Fruit fly (Drosophila melanogaster) whole organism, embryonic: ENCODE results near the gene Aps.

Source experiments
- CG10462 ChIP-seq: fragments of 200-800 bp; sonication (Bioruptor generic); optimal IDR thresholded peaks from 2 replicates; lab custom pipeline; 2016; ENCODE audit warnings: missing biosample characterization, missing genetic modification characterization
- CG13287 ChIP-seq: fragments of 200-800 bp; sonication (Bioruptor generic); IDR thresholded peaks from 2 replicates; pipeline ENCODE4 v1.3.6; 2022; ENCODE audit warnings: missing biosample characterization, missing genetic modification characterization; ENCODE audit not compliant: partially characterized antibody
- CG17186 ChIP-seq: fragments of 200-800 bp; sonication (Bioruptor generic); optimal IDR thresholded peaks from 3 replicates; lab custom pipeline; 2017; ENCODE audit warnings: missing biosample characterization, missing genetic modification reagents, missing genetic modification characterization
- Dad ChIP-seq: fragments of 200-800 bp; sonication (Bioruptor generic); optimal IDR thresholded peaks from 3 replicates; lab custom pipeline; 2016; ENCODE audit warnings: missing biosample characterization, missing genetic modification characterization
- Usf ChIP-seq: fragments of 200-800 bp; sonication (Bioruptor generic); optimal IDR thresholded peaks from 2 replicates; lab custom pipeline; 2017; ENCODE audit warnings: missing genotype, missing biosample characterization, missing genetic modification characterization
- dm ChIP-seq: fragments of 200-800 bp; sonication (Bioruptor generic); optimal IDR thresholded peaks from 3 replicates; lab custom pipeline; 2016; ENCODE audit warnings: missing biosample characterization, missing genetic modification characterization
- fd3F ChIP-seq: fragments of 200-800 bp; sonication (Bioruptor generic); optimal IDR thresholded peaks from 2 replicates; lab custom pipeline; 2018; ENCODE audit warnings: missing biosample characterization, mild to moderate bottlenecking, missing genetic modification characterization, moderate library complexity
- tgo ChIP-seq: fragments of 200-800 bp; sonication (Bioruptor generic); IDR thresholded peaks from 3 replicates; pipeline ENCODE4 v1.3.6; 2022; ENCODE audit warnings: missing biosample characterization, missing genetic modification characterization
- tll ChIP-seq, 2 experiments: fragments of 200-800 bp in 1 of 2; fragments of >200 bp in 1 of 2; sonication (Bioruptor generic) in 1 of 2; optimal IDR thresholded peaks; 2 replicates each; lab custom pipeline; 2017 to 2019; ENCODE audit warnings: missing biosample characterization in 2 of 2, missing genetic modification characterization in 2 of 2, mild to moderate bottlenecking in 1 of 2, moderate library complexity in 1 of 2

DNA sequence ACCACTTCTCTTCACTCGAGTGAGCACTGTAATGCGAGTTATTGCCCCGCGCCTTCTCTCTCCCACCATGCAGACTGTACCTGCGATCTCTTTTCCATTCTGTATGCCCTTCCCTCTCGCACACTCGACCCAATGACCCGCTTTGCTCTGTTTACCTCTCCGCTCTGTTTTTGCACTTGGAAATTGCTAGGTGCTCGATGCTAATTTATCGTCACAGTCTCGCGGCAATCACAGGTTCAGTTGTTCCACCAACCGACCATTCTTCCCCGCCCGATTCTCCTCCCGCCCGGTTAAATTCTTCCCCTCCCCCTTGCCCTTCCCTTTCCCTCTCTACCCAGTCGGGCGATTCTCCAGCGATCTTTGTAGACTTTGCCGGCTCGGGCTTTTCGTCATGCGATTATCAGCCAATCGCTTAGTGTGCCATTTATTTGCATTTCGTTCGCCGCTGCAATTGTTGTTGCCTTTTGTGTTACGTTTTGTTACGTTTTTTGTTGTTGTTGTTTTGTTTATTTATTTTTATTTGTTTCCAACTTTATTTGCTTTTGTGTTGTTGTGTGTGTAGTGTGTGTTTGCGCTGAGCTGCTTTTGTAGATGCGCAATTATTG is 31.0 kb downstream of the Aps start:
- TF ChIP-seq Dad (GFP tag; lab: Kevin White, UChicago) (no peak), CG13287 (GFP tag; lab: Robert Waterston, UW) (no peak), fd3F (GFP tag; lab: Kevin White, UChicago) (no peak), dm (GFP tag; lab: Kevin White, UChicago) (no peak), CG17186 (no peak), CG10462 (GFP tag; lab: Kevin White, UChicago) (no peak), Usf (GFP tag; lab: Kevin White, UChicago) (no peak), tgo (no peak), tll (GFP tag; optimal IDR thresholded peaks at IDR 0.05; lab: Kevin White, UChicago) (no peak)
